Fruit fly (Drosophila melanogaster) whole organism, embryonic: ENCODE measurements around the gene dsx-c73A.
A peak's percentile ranks its signal among the peaks of the same experiment; 100 is the strongest.

ENCODE experiments used
- Asciz ChIP-seq: fragments of 200-800 bp; sonication (Bioruptor generic); optimal IDR thresholded peaks from 2 replicates; lab custom pipeline; 2017; ENCODE audit warnings: missing biosample characterization, mild to moderate bottlenecking, missing genetic modification characterization, missing genetic modification reagents
- Atf3 ChIP-seq: fragments of 200-800 bp; sonication (Bioruptor generic); optimal IDR thresholded peaks from 3 replicates; lab custom pipeline; 2016; ENCODE audit warnings: missing biosample characterization, missing genetic modification characterization
- CG1024 ChIP-seq: fragments of 200-800 bp; sonication (Bioruptor generic); IDR thresholded peaks from 2 replicates; pipeline ENCODE4 v1.3.6; 2022; ENCODE audit warnings: missing biosample characterization, missing genetic modification characterization
- CG10462 ChIP-seq: fragments of 200-800 bp; sonication (Bioruptor generic); optimal IDR thresholded peaks from 2 replicates; lab custom pipeline; 2016; ENCODE audit warnings: missing biosample characterization, missing genetic modification characterization
- CG11398 ChIP-seq: fragments of 200-800 bp; sonication (Bioruptor generic); optimal IDR thresholded peaks from 2 replicates; lab custom pipeline; 2016; ENCODE audit warnings: missing biosample characterization, missing genetic modification characterization
- CG11504 ChIP-seq: fragments of 200-800 bp; sonication (Bioruptor generic); optimal IDR thresholded peaks from 3 replicates; lab custom pipeline; 2019; ENCODE audit warnings: missing biosample characterization, mild to moderate bottlenecking, missing genetic modification characterization, moderate library complexity
- CG12104 ChIP-seq: fragments of 200-800 bp; sonication (Bioruptor generic); optimal IDR thresholded peaks from 3 replicates; lab custom pipeline; 2016; ENCODE audit warnings: missing biosample characterization, missing genetic modification characterization
- CG13775 ChIP-seq: fragments of 200-800 bp; sonication (Bioruptor generic); optimal IDR thresholded peaks from 3 replicates; lab custom pipeline; 2017; ENCODE audit warnings: missing biosample characterization, mild to moderate bottlenecking, missing genetic modification characterization
- CG14710 ChIP-seq: fragments of 200-800 bp; sonication (Bioruptor generic); optimal IDR thresholded peaks from 3 replicates; lab custom pipeline; 2019; ENCODE audit warnings: missing biosample characterization, mild to moderate bottlenecking, missing genetic modification characterization, moderate library complexity
- CG15479 ChIP-seq: fragments of 200-800 bp; sonication (Bioruptor generic); optimal IDR thresholded peaks from 3 replicates; lab custom pipeline; 2019; ENCODE audit warnings: missing biosample characterization, mild to moderate bottlenecking, missing genetic modification characterization, moderate library complexity
- CG16815 ChIP-seq: fragments of 200-800 bp; sonication (Bioruptor generic); optimal IDR thresholded peaks from 3 replicates; lab custom pipeline; 2017; ENCODE audit warnings: missing biosample characterization, mild to moderate bottlenecking, missing genetic modification characterization
- CG17568 ChIP-seq: fragments of 200-800 bp; sonication (Bioruptor generic); optimal IDR thresholded peaks from 2 replicates; lab custom pipeline; 2018; ENCODE audit warnings: missing biosample characterization, mild to moderate bottlenecking, missing genetic modification characterization, moderate library complexity
- CG18262 ChIP-seq: fragments of 200-800 bp; optimal IDR thresholded peaks from 3 replicates; lab custom pipeline; 2019; ENCODE audit warnings: missing biosample characterization, mild to moderate bottlenecking, missing genetic modification characterization, moderate library complexity
- CG18599 ChIP-seq: fragments of 200-800 bp; sonication (Bioruptor generic); optimal IDR thresholded peaks from 3 replicates; lab custom pipeline; 2017; ENCODE audit warnings: missing biosample characterization, missing genetic modification characterization, mild to moderate bottlenecking, moderate library complexity, missing genetic modification reagents
- CG18619 ChIP-seq: fragments of 200-800 bp; sonication (Bioruptor generic); optimal IDR thresholded peaks from 3 replicates; lab custom pipeline; 2017; ENCODE audit warnings: missing biosample characterization, mild to moderate bottlenecking, missing genetic modification characterization
- CG18764 ChIP-seq: fragments of 200-800 bp; sonication (Bioruptor generic); optimal IDR thresholded peaks from 3 replicates; lab custom pipeline; 2016; ENCODE audit warnings: missing biosample characterization, missing genetic modification characterization
- CG2202 ChIP-seq: fragments of 200-800 bp; sonication (Bioruptor generic); optimal IDR thresholded peaks from 2 replicates; lab custom pipeline; 2018; ENCODE audit warnings: missing biosample characterization, mild to moderate bottlenecking, missing genetic modification characterization
- CG2875 ChIP-seq: fragments of 200-800 bp; sonication (Bioruptor generic); optimal IDR thresholded peaks from 2 replicates; lab custom pipeline; 2017; ENCODE audit warnings: missing biosample characterization, mild to moderate bottlenecking, missing genetic modification characterization, missing genetic modification reagents
- CG3407 ChIP-seq: fragments of 200-800 bp; sonication (Bioruptor generic); optimal IDR thresholded peaks from 2 replicates; lab custom pipeline; 2018; ENCODE audit warnings: missing biosample characterization, mild to moderate bottlenecking, missing genetic modification characterization
- CG4360 ChIP-seq: fragments of 200-800 bp; sonication (Bioruptor generic); IDR thresholded peaks from 2 replicates; pipeline ENCODE4 v1.3.6; 2022; ENCODE audit warnings: missing biosample characterization, missing genetic modification characterization
- CG4707 ChIP-seq: fragments of 200-800 bp; sonication (Bioruptor generic); optimal IDR thresholded peaks from 2 replicates; lab custom pipeline; 2018; ENCODE audit warnings: missing biosample characterization, mild to moderate bottlenecking, missing genetic modification characterization, moderate library complexity
- CG4854 ChIP-seq: fragments of 200-800 bp; sonication (Bioruptor generic); optimal IDR thresholded peaks from 2 replicates; lab custom pipeline; 2016; ENCODE audit warnings: missing biosample characterization, missing genetic modification characterization, inconsistent platforms
- CG5180 ChIP-seq: fragments of 200-800 bp; sonication (Bioruptor generic); optimal IDR thresholded peaks from 3 replicates; lab custom pipeline; 2017; ENCODE audit warnings: missing biosample characterization, missing genetic modification characterization, mild to moderate bottlenecking, moderate library complexity, missing genetic modification reagents
- CG6813 ChIP-seq: fragments of 200-800 bp; sonication (Bioruptor generic); optimal IDR thresholded peaks from 2 replicates; lab custom pipeline; 2017; ENCODE audit warnings: missing biosample characterization, missing genetic modification characterization, mild to moderate bottlenecking, moderate library complexity, missing genetic modification reagents
- CG7839 ChIP-seq: fragments of 200-800 bp; sonication (Bioruptor generic); optimal IDR thresholded peaks from 3 replicates; lab custom pipeline; 2018; ENCODE audit warnings: missing biosample characterization, mild to moderate bottlenecking, missing genetic modification characterization, moderate library complexity
- CG8089 ChIP-seq: fragments of 200-800 bp; sonication (Bioruptor generic); optimal IDR thresholded peaks from 3 replicates; lab custom pipeline; 2016; ENCODE audit warnings: missing biosample characterization, missing genetic modification characterization
- Fer3 ChIP-seq: fragments of 200-800 bp; sonication (Bioruptor generic); optimal IDR thresholded peaks from 2 replicates; lab custom pipeline; 2018; ENCODE audit warnings: missing biosample characterization, mild to moderate bottlenecking, missing genetic modification characterization, moderate library complexity
- HLH4C ChIP-seq: fragments of 200-800 bp; sonication (Bioruptor generic); IDR thresholded peaks from 3 replicates; pipeline ENCODE4 v1.3.6; 2022; ENCODE audit warnings: missing biosample characterization, missing genetic modification characterization; ENCODE audit not compliant: partially characterized antibody
- HmgZ ChIP-seq: fragments of 200-800 bp; sonication (Bioruptor generic); optimal IDR thresholded peaks from 2 replicates; lab custom pipeline; 2018; ENCODE audit warnings: missing biosample characterization, mild to moderate bottlenecking, missing genetic modification characterization
- Jarid2 ChIP-seq: fragments of 200-800 bp; sonication (Bioruptor generic); optimal IDR thresholded peaks from 3 replicates; lab custom pipeline; 2017; ENCODE audit warnings: mild to moderate bottlenecking, missing biosample characterization, missing genetic modification reagents, missing genetic modification characterization
- Lhr ChIP-seq: fragments of 200-800 bp; sonication (Bioruptor generic); optimal IDR thresholded peaks from 3 replicates; lab custom pipeline; 2017; ENCODE audit warnings: mild to moderate bottlenecking, missing biosample characterization, missing genetic modification reagents, missing genetic modification characterization
- Mes4 ChIP-seq: fragments of 200-800 bp; sonication (Bioruptor generic); optimal IDR thresholded peaks from 2 replicates; lab custom pipeline; 2016; ENCODE audit warnings: missing biosample characterization, missing genetic modification characterization
- Sry-β ChIP-seq: fragments of 200-800 bp; sonication (Bioruptor generic); optimal IDR thresholded peaks from 2 replicates; lab custom pipeline; 2018; ENCODE audit warnings: missing biosample characterization, mild to moderate bottlenecking, missing genetic modification characterization, moderate library complexity
- Trl ChIP-seq, 3 experiments: fragments of >200 bp in 2 of 3; fragments of 200-800 bp in 1 of 3; sonication (Bioruptor generic) in 1 of 3; optimal IDR thresholded peaks; 2 replicates in 1 of 3; 3 replicates in 2 of 3; lab custom pipeline; 2016 to 2017; ENCODE audit warnings: missing biosample characterization in 1 of 3, missing genetic modification characterization in 1 of 3
- ara ChIP-seq: fragments of 200-800 bp; sonication (Bioruptor generic); IDR thresholded peaks from 2 replicates; pipeline ENCODE4 v1.3.6; 2022; ENCODE audit warnings: missing biosample characterization, missing genetic modification characterization
- chm ChIP-seq: fragments of 200-800 bp; sonication (Bioruptor generic); IDR thresholded peaks from 2 replicates; pipeline ENCODE4 v1.3.6; 2022; ENCODE audit warnings: missing biosample characterization, missing genetic modification characterization
- fd64A ChIP-seq: fragments of 200-800 bp; sonication (Bioruptor generic); optimal IDR thresholded peaks from 3 replicates; lab custom pipeline; 2018; ENCODE audit warnings: missing biosample characterization, mild to moderate bottlenecking, missing genetic modification characterization
- gce ChIP-seq: fragments of 200-800 bp; sonication (Bioruptor generic); IDR thresholded peaks from 3 replicates; pipeline ENCODE4 v1.3.6; 2022; ENCODE audit warnings: missing biosample characterization, missing genetic modification characterization
- gem ChIP-seq: fragments of 200-800 bp; sonication (Bioruptor generic); optimal IDR thresholded peaks from 2 replicates; lab custom pipeline; 2019; ENCODE audit warnings: missing biosample characterization, mild to moderate bottlenecking, missing genetic modification characterization, moderate library complexity
- ham ChIP-seq: fragments of 200-800 bp; sonication (Bioruptor generic); IDR thresholded peaks from 2 replicates; pipeline ENCODE4 v1.3.6; 2022; ENCODE audit warnings: missing biosample characterization, missing genetic modification characterization
- kah ChIP-seq: fragments of 200-800 bp; sonication (Bioruptor generic); optimal IDR thresholded peaks from 2 replicates; lab custom pipeline; 2018; ENCODE audit warnings: missing biosample characterization, mild to moderate bottlenecking, missing genetic modification characterization
- nom ChIP-seq: fragments of 200-800 bp; sonication (Bioruptor generic); optimal IDR thresholded peaks from 2 replicates; lab custom pipeline; 2017; ENCODE audit warnings: missing biosample characterization, missing genetic modification characterization, mild to moderate bottlenecking, moderate library complexity, missing genetic modification reagents
- pum ChIP-seq: fragments of 200-800 bp; sonication (Bioruptor generic); optimal IDR thresholded peaks from 2 replicates; lab custom pipeline; 2016; ENCODE audit warnings: missing biosample characterization, missing genetic modification characterization
- sd ChIP-seq: fragments of 200-800 bp; sonication (Bioruptor generic); optimal IDR thresholded peaks from 3 replicates; lab custom pipeline; 2018; ENCODE audit warnings: missing biosample characterization, mild to moderate bottlenecking, missing genetic modification characterization, moderate library complexity
- slou ChIP-seq: fragments of 200-800 bp; sonication (Bioruptor generic); optimal IDR thresholded peaks from 3 replicates; lab custom pipeline; 2016; ENCODE audit warnings: missing biosample characterization, missing genetic modification characterization
- sqz ChIP-seq: fragments of 200-800 bp; sonication (Bioruptor generic); optimal IDR thresholded peaks from 3 replicates; lab custom pipeline; 2018; ENCODE audit warnings: missing biosample characterization, mild to moderate bottlenecking, missing genetic modification characterization
- wor ChIP-seq: fragments of 200-800 bp; sonication (Bioruptor generic); IDR thresholded peaks from 2 replicates; pipeline ENCODE4 v1.3.6; 2022; ENCODE audit warnings: missing biosample characterization, missing genetic modification characterization

dsx-c73A gene

dm6 chr3L:16408609-16409439, 42.9 kb downstream of the dsx-c73A start:
- TF ChIP-seq slou (GFP tag; lab: Kevin White, UChicago) (no peak), Atf3 (GFP tag; lab: Kevin White, UChicago) (peak; percentile 50), CG10462 (GFP tag; lab: Kevin White, UChicago) (peak; percentile 25), ham (no peak), CG6813 (peak; percentile 70), nom (GFP tag; lab: Kevin White, UChicago) (peak; percentile 57), CG4360 (GFP tag; lab: Robert Waterston, UW) (peak; percentile 89), Asciz (GFP tag; lab: Kevin White, UChicago) (peak; percentile 58), CG4854 (GFP tag; lab: Kevin White, UChicago) (peak; percentile 6), sd (tag; lab: Kevin White, UChicago) (peak; percentile 97), Lhr (GFP tag; lab: Kevin White, UChicago) (peak; percentile 25), CG18599 (no peak), CG2202 (tag; lab: Kevin White, UChicago) (peak; percentile 75), Sry-β (GFP tag; lab: Kevin White, UChicago) (no peak), fd64A (GFP tag; lab: Kevin White, UChicago) (peak; percentile 48), CG4707 (peak; percentile 5), CG7839 (tag; lab: Kevin White, UChicago) (no peak), ara (GFP tag; lab: Robert Waterston, UW) (peak; percentile 41; the same call in 1 of the 2 replicates), CG16815 (peak; percentile 14), CG18262 (tag; lab: Kevin White, UChicago) (peak; percentile 34), CG2875 (GFP tag; lab: Kevin White, UChicago) (peak; percentile 59), gem (tag; lab: Kevin White, UChicago) (peak; percentile 28), CG18619 (GFP tag; lab: Kevin White, UChicago) (peak; percentile 27), gce (GFP tag; lab: Robert Waterston, UW) (0 out of 3 replicates have a peak, but pooled peaks have one; percentile 17), CG11398 (peak; percentile 46), CG5180 (GFP tag; lab: Kevin White, UChicago) (peak; percentile 46), CG15479 (GFP tag; lab: Kevin White, UChicago) (peak; percentile 89), Fer3 (tag; lab: Kevin White, UChicago) (no peak), wor (GFP tag; lab: Robert Waterston, UW) (no peak), CG13775 (GFP tag; lab: Kevin White, UChicago) (peak; percentile 44), pum (GFP tag; lab: Kevin White, UChicago) (no peak), HLH4C (GFP tag; lab: Robert Waterston, UW) (no peak), CG12104 (GFP tag; lab: Kevin White, UChicago) (peak; percentile 36), CG18764 (peak; percentile 54), CG17568 (peak; percentile 72), kah (GFP tag; lab: Kevin White, UChicago) (peak; percentile 5), Trl (optimal IDR thresholded peaks at IDR 0.05; lab: Kevin White, UChicago) (peak; percentile 58 to 63), Trl (GFP tag; optimal IDR thresholded peaks at IDR 0.05; lab: Kevin White, UChicago) (peak; percentile 27), CG14710 (tag; lab: Kevin White, UChicago) (peak; percentile 89), CG3407 (peak; percentile 72), CG1024 (peak; percentile 38; the same call in 1 of the 2 replicates), HmgZ (no peak), sqz (no peak), Mes4 (GFP tag; lab: Kevin White, UChicago) (peak; percentile 46), CG8089 (GFP tag; lab: Kevin White, UChicago) (peak; percentile 59), CG11504 (peak; percentile 2), Jarid2 (peak; percentile 21), chm (peak; percentile 78; the same call in 1 of the 2 replicates)
